Worm (Caenorhabditis elegans) whole organism, young adult: ENCODE results near the gene txt-13.

Source experiments
- C06A6.2 ChIP-seq: fragments of 200-800 bp; sonication (Bioruptor generic); conservative IDR thresholded peaks from 2 replicates; pipeline ENCODE4 v1.3.6; 2022; ENCODE audit warnings: missing genetic modification characterization, missing compliant biosample characterization
- D2030.7 ChIP-seq: fragments of 200-800 bp; sonication (Bioruptor generic); IDR thresholded peaks from 2 replicates; pipeline ENCODE4 v1.3.6; 2022; ENCODE audit warnings: missing genetic modification reagents, missing genetic modification characterization, missing compliant biosample characterization
- F10E7.11 ChIP-seq: sonication (generic microtip); optimal IDR thresholded peaks from 2 replicates; lab custom pipeline; 2017; ENCODE audit warnings: mild to moderate bottlenecking, missing genetic modification characterization, moderate library complexity, missing compliant biosample characterization
- F39B2.1 ChIP-seq: fragments of 200-800 bp; sonication (Bioruptor generic); IDR thresholded peaks from 2 replicates; pipeline ENCODE4 v1.3.6; 2022; ENCODE audit warnings: missing genetic modification reagents, missing genetic modification characterization, missing compliant biosample characterization
- F52B5.7 ChIP-seq: sonication (generic microtip); optimal IDR thresholded peaks from 2 replicates; lab custom pipeline; 2016; ENCODE audit warnings: mild to moderate bottlenecking, missing genetic modification characterization, missing compliant biosample characterization
- F55B11.4 ChIP-seq: sonication (generic microtip); optimal IDR thresholded peaks from 2 replicates; lab custom pipeline; 2016; ENCODE audit warnings: missing compliant biosample characterization, missing genetic modification characterization, borderline replicate concordance; ENCODE audit not compliant: insufficient read depth
- K11D2.4 ChIP-seq: fragments of 200-800 bp; sonication (Bioruptor generic); IDR thresholded peaks from 2 replicates; pipeline ENCODE4 v1.3.6; 2022; ENCODE audit warnings: missing genetic modification reagents, missing genetic modification characterization, missing compliant biosample characterization
- T26A5.8 ChIP-seq: sonication (generic microtip); optimal IDR thresholded peaks from 2 replicates; lab custom pipeline; 2016; ENCODE audit warnings: missing genetic modification characterization, missing compliant biosample characterization
- Y53G8AR.9 ChIP-seq: fragments of 200-800 bp; sonication (Bioruptor generic); conservative IDR thresholded peaks from 2 replicates; pipeline ENCODE4 v1.3.6; 2022; ENCODE audit warnings: missing genetic modification reagents, missing genetic modification characterization, missing compliant biosample characterization
- Y79H2A.3 ChIP-seq: fragments of 200-800 bp; sonication (Bioruptor generic); conservative IDR thresholded peaks from 2 replicates; pipeline ENCODE4 v1.3.6; 2022; ENCODE audit warnings: missing genetic modification reagents, missing genetic modification characterization, missing compliant biosample characterization
- Y95B8A.8 ChIP-seq: fragments of 200-800 bp; sonication (Bioruptor generic); IDR thresholded peaks from 2 replicates; pipeline ENCODE4 v1.3.6; 2022; ENCODE audit warnings: missing genetic modification reagents, missing genetic modification characterization, missing compliant biosample characterization
- aptf-2 ChIP-seq: fragments of 200-800 bp; sonication (Bioruptor generic); conservative IDR thresholded peaks from 2 replicates; pipeline ENCODE4 v1.3.6; 2022; ENCODE audit warnings: missing genetic modification reagents, missing genetic modification characterization, missing compliant biosample characterization
- athp-1 ChIP-seq: sonication (generic microtip); optimal IDR thresholded peaks from 2 replicates; lab custom pipeline; 2017; ENCODE audit warnings: mild to moderate bottlenecking, missing genetic modification characterization, missing compliant biosample characterization
- attf-5 ChIP-seq: fragments of 200-800 bp; sonication (Bioruptor generic); optimal IDR thresholded peaks from 2 replicates; lab custom pipeline; 2018; ENCODE audit warnings: mild to moderate bottlenecking, missing genetic modification characterization, missing compliant biosample characterization
- ccch-3 ChIP-seq: fragments of 200-800 bp; sonication (Bioruptor generic); optimal IDR thresholded peaks from 2 replicates; lab custom pipeline; 2018; ENCODE audit warnings: mild to moderate bottlenecking, missing genetic modification characterization, missing compliant biosample characterization
- cebp-1 ChIP-seq, 2 experiments: fragments of 200-800 bp in 1 of 2; sonication (Bioruptor generic) in 1 of 2; sonication (generic microtip) in 1 of 2; IDR thresholded peaks in 1 of 2; optimal IDR thresholded peaks in 1 of 2; 2 replicates each; pipeline versions ENCODE4 v1.3.6 to Lab custom; 2017 to 2022; ENCODE audit warnings: missing compliant biosample characterization in 2 of 2, missing genetic modification characterization in 2 of 2, mild to moderate bottlenecking in 1 of 2, missing genetic modification reagents in 1 of 2, moderate library complexity in 1 of 2
- ceh-91 ChIP-seq: fragments of 200-800 bp; sonication (Bioruptor generic); IDR thresholded peaks from 2 replicates; pipeline ENCODE4 v1.3.6; 2022; ENCODE audit warnings: missing genetic modification reagents, missing genetic modification characterization, missing compliant biosample characterization
- die-1 ChIP-seq: sonication (generic microtip); optimal IDR thresholded peaks from 2 replicates; lab custom pipeline; 2016; ENCODE audit warnings: missing genotype, mild to moderate bottlenecking, missing genetic modification characterization, missing compliant biosample characterization
- dpff-1 ChIP-seq: sonication (generic microtip); optimal IDR thresholded peaks from 2 replicates; lab custom pipeline; 2017; ENCODE audit warnings: mild to moderate bottlenecking, missing genetic modification characterization, missing compliant biosample characterization
- dpl-1 ChIP-seq: fragments of 150-350 bp; optimal IDR thresholded peaks from 2 replicates; lab custom pipeline; 2014; ENCODE audit warnings: missing biosample characterization, missing genetic modification reagents, missing genetic modification characterization
- fkh-3 ChIP-seq: sonication (generic microtip); optimal IDR thresholded peaks from 2 replicates; lab custom pipeline; 2016; ENCODE audit warnings: mild to moderate bottlenecking, missing genetic modification characterization, missing compliant biosample characterization
- him-1 ChIP-seq: sonication (generic microtip); optimal IDR thresholded peaks from 2 replicates; lab custom pipeline; 2016; ENCODE audit warnings: missing genotype, missing genetic modification reagents, missing genetic modification characterization, missing compliant biosample characterization
- hlh-12 ChIP-seq: sonication (generic microtip); optimal IDR thresholded peaks from 2 replicates; lab custom pipeline; 2016; ENCODE audit warnings: missing genetic modification characterization, missing compliant biosample characterization
- hmg-20 ChIP-seq: fragments of 200-800 bp; sonication (Bioruptor generic); IDR thresholded peaks from 2 replicates; pipeline ENCODE4 v1.3.6; 2022; ENCODE audit warnings: missing genetic modification reagents, missing genetic modification characterization, missing compliant biosample characterization
- hrde-1 ChIP-seq: sonication (generic microtip); optimal IDR thresholded peaks from 2 replicates; lab custom pipeline; 2016; ENCODE audit warnings: missing genetic modification characterization, mild to moderate bottlenecking, missing compliant biosample characterization, moderate library complexity, missing genotype, missing genetic modification reagents, borderline replicate concordance
- lag-1 ChIP-seq: fragments of 200-800 bp; sonication (Bioruptor generic); IDR thresholded peaks from 2 replicates; pipeline ENCODE4 v1.3.6; 2022; ENCODE audit warnings: missing genetic modification reagents, missing genetic modification characterization, missing compliant biosample characterization
- let-526 ChIP-seq: fragments of 200-800 bp; sonication (Bioruptor generic); IDR thresholded peaks from 2 replicates; pipeline ENCODE4 v1.3.6; 2022; ENCODE audit warnings: missing genetic modification reagents, missing genetic modification characterization, missing compliant biosample characterization
- lin-40 ChIP-seq: sonication (generic microtip); optimal IDR thresholded peaks from 2 replicates; lab custom pipeline; 2016; ENCODE audit warnings: missing genetic modification characterization, mild to moderate bottlenecking, missing compliant biosample characterization, missing genotype, missing genetic modification reagents
- lin-54 ChIP-seq: fragments of 200-800 bp; sonication (Bioruptor generic); optimal IDR thresholded peaks from 2 replicates; lab custom pipeline; 2018; ENCODE audit warnings: mild to moderate bottlenecking, missing genetic modification characterization, missing compliant biosample characterization
- madf-8 ChIP-seq: fragments of 200-800 bp; sonication (Bioruptor generic); conservative IDR thresholded peaks from 2 replicates; pipeline ENCODE4 v1.3.6; 2022; ENCODE audit warnings: missing genetic modification reagents, missing genetic modification characterization, missing compliant biosample characterization
- mel-28 ChIP-seq: sonication (generic microtip); optimal IDR thresholded peaks from 2 replicates; lab custom pipeline; 2016; ENCODE audit warnings: borderline replicate concordance, mild to moderate bottlenecking, missing genetic modification characterization, missing compliant biosample characterization
- mxl-1 ChIP-seq: sonication (generic microtip); optimal IDR thresholded peaks from 2 replicates; lab custom pipeline; 2016; ENCODE audit warnings: missing genetic modification characterization, missing compliant biosample characterization
- nfya-1 ChIP-seq: sonication (generic microtip); optimal IDR thresholded peaks from 2 replicates; lab custom pipeline; 2017; ENCODE audit warnings: antibody characterized with exemption, missing compliant biosample characterization, missing genetic modification characterization, borderline replicate concordance; ENCODE audit not compliant: insufficient read depth
- nhr-27 ChIP-seq: fragments of 200-800 bp; sonication (Bioruptor generic); optimal IDR thresholded peaks from 2 replicates; lab custom pipeline; 2018; ENCODE audit warnings: mild to moderate bottlenecking, missing genetic modification characterization, moderate library complexity, missing compliant biosample characterization
- pbrm-1 ChIP-seq: fragments of 200-800 bp; sonication (Bioruptor generic); IDR thresholded peaks from 2 replicates; pipeline ENCODE4 v1.3.6; 2022; ENCODE audit warnings: missing genetic modification reagents, missing genetic modification characterization, missing compliant biosample characterization
- repo-1 ChIP-seq: sonication (generic microtip); optimal IDR thresholded peaks from 2 replicates; lab custom pipeline; 2017; ENCODE audit warnings: mild to moderate bottlenecking, missing genetic modification characterization, missing compliant biosample characterization
- rpc-1 ChIP-seq, 2 experiments: fragments of 150-350 bp in 1 of 2; sonication (generic microtip) in 1 of 2; optimal IDR thresholded peaks; 2 replicates each; lab custom pipeline; 2014 to 2018; ENCODE audit warnings: missing biosample characterization in 1 of 2, missing genetic modification characterization in 1 of 2, missing genetic modification reagents in 1 of 2, missing genotype in 1 of 2
- sea-2 ChIP-seq: fragments of 200-800 bp; sonication (Bioruptor generic); IDR thresholded peaks from 2 replicates; pipeline ENCODE4 v1.3.6; 2022; ENCODE audit warnings: missing genetic modification characterization, missing compliant biosample characterization
- snpc-3.4 ChIP-seq: sonication (generic microtip); optimal IDR thresholded peaks from 2 replicates; lab custom pipeline; 2017; ENCODE audit warnings: missing genetic modification characterization, mild to moderate bottlenecking, missing compliant biosample characterization, antibody characterized with exemption, moderate library complexity, missing genotype, missing genetic modification reagents
- somi-1 ChIP-seq: fragments of 200-800 bp; sonication (Bioruptor generic); optimal IDR thresholded peaks from 2 replicates; lab custom pipeline; 2018; ENCODE audit warnings: mild to moderate bottlenecking, missing genetic modification characterization, missing compliant biosample characterization
- xnd-1 ChIP-seq: sonication (generic microtip); optimal IDR thresholded peaks from 2 replicates; lab custom pipeline; 2016; ENCODE audit warnings: missing genotype, missing genetic modification reagents, missing genetic modification characterization, missing compliant biosample characterization
- zim-3 ChIP-seq: sonication (generic microtip); optimal IDR thresholded peaks from 2 replicates; lab custom pipeline; 2017; ENCODE audit warnings: mild to moderate bottlenecking, missing genetic modification characterization, moderate library complexity, missing compliant biosample characterization
- ztf-22 ChIP-seq: fragments of 200-800 bp; sonication (Bioruptor generic); optimal IDR thresholded peaks from 2 replicates; lab custom pipeline; 2018; ENCODE audit warnings: mild to moderate bottlenecking, missing genetic modification characterization, moderate library complexity, missing compliant biosample characterization
- ztf-25 ChIP-seq: fragments of 200-800 bp; sonication (Bioruptor generic); IDR thresholded peaks from 2 replicates; pipeline ENCODE4 v1.3.6; 2022; ENCODE audit warnings: missing genetic modification reagents, missing genetic modification characterization, missing compliant biosample characterization
- ztf-26 ChIP-seq: sonication (generic microtip); optimal IDR thresholded peaks from 2 replicates; lab custom pipeline; 2017; ENCODE audit warnings: missing genetic modification characterization, missing compliant biosample characterization
- ztf-3 ChIP-seq: fragments of 200-800 bp; sonication (Bioruptor generic); optimal IDR thresholded peaks from 2 replicates; lab custom pipeline; 2018; ENCODE audit warnings: mild to moderate bottlenecking, missing genetic modification characterization, missing compliant biosample characterization

Gene txt-13

DNA sequence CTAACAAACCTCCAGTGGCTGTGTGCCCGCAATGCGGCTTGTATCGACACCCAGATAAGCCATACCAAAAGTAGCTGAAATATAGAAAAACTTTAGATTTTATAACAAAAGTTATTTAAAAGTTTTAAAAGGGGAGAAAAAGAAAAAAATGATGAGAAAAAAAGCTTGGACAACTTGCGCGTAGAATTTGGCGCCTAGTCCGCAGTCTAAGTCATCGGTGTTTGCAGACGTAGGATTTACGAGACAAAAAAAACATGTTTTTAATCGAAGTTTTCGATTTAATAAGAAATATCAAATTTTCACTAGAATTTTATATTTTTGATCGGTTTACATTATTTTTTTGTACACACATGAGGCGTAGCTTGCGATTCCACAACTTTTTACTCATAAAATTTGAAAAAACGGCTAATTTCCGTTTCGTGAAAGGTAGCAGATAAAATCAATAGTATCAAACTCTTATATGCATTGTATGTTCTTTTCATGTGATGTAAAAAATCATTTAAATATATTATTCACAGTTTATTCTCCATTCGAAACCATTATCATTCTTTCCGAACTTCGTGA is 28.4 kb upstream of the txt-13 start, which contains the start of gene pro-1 (continued):
- TF ChIP-seq Y95B8A.8 (peak; percentile 85), Y79H2A.3 (0 out of 2 replicates have a peak, but pooled peaks have one; percentile 7), lag-1 (no peak), F52B5.7 (tag; lab: Kevin White, UChicago) (peak; percentile 86), K11D2.4 (GFP tag; lab: Robert Waterston, UW) (peak; percentile 86), F10E7.11 (tag; lab: Kevin White, UChicago) (peak; percentile 76), Y53G8AR.9 (GFP tag; lab: Robert Waterston, UW) (peak; percentile 88), F55B11.4 (tag; lab: Kevin White, UChicago) (no peak), ceh-91 (GFP tag; lab: Robert Waterston, UW) (no peak), die-1 (no peak), fkh-3 (tag; lab: Kevin White, UChicago) (peak; percentile 17), ztf-22 (GFP tag; lab: Kevin White, UChicago) (peak; percentile 47), nhr-27 (tag; lab: Kevin White, UChicago) (peak; percentile 12), snpc-3.4 (tag; lab: Kevin White, UChicago) (no peak), pbrm-1 (peak; percentile 94), lin-40 (tag; lab: Kevin White, UChicago) (peak; percentile 85), athp-1 (tag; lab: Kevin White, UChicago) (peak; percentile 99), him-1 (tag; lab: Kevin White, UChicago) (no peak), ztf-26 (tag; lab: Kevin White, UChicago) (peak; percentile 89), ztf-3 (GFP tag; lab: Kevin White, UChicago) (peak; percentile 14), zim-3 (peak; percentile 77), attf-5 (GFP tag; lab: Kevin White, UChicago) (peak; percentile 91), F39B2.1 (GFP tag; lab: Robert Waterston, UW) (peak; percentile 74; the same call in 1 of the 2 replicates), madf-8 (GFP tag; lab: Robert Waterston, UW) (0 out of 2 replicates have a peak, but pooled peaks have one; percentile 5), ccch-3 (GFP tag; lab: Kevin White, UChicago) (peak; percentile 15), lin-54 (peak; percentile 74), cebp-1 (GFP tag; IDR thresholded peaks at IDR 0.05; lab: Robert Waterston, UW) (peak; percentile 18; the same call in 1 of the 2 replicates), cebp-1 (tag; optimal IDR thresholded peaks at IDR 0.05; lab: Kevin White, UChicago) (peak; percentile 89), ztf-25 (0 out of 2 replicates have a peak, but pooled peaks have one; percentile 7), dpff-1 (tag; lab: Kevin White, UChicago) (no peak), repo-1 (tag; lab: Kevin White, UChicago) (peak; percentile 68), dpl-1 (no peak), hrde-1 (tag; lab: Kevin White, UChicago) (no peak), somi-1 (GFP tag; lab: Kevin White, UChicago) (peak; percentile 28), let-526 (GFP tag; lab: Robert Waterston, UW) (peak; percentile 84), mxl-1 (tag; lab: Kevin White, UChicago) (no peak), C06A6.2 (GFP tag; lab: Robert Waterston, UW) (peak; percentile 80), xnd-1 (tag; lab: Kevin White, UChicago) (no peak), hmg-20 (GFP tag; lab: Robert Waterston, UW) (peak; percentile 30; the same call in 1 of the 2 replicates), T26A5.8 (tag; lab: Kevin White, UChicago) (peak; percentile 50), D2030.7 (GFP tag; lab: Robert Waterston, UW) (peak; percentile 36; the same call in 1 of the 2 replicates), hlh-12 (tag; lab: Kevin White, UChicago) (no peak), aptf-2 (GFP tag; lab: Robert Waterston, UW) (no peak), mel-28 (peak; percentile 65), sea-2 (GFP tag; lab: Robert Waterston, UW) (0 out of 2 replicates have a peak, but pooled peaks have one; percentile 9), nfya-1 (no peak), rpc-1 (optimal IDR thresholded peaks at IDR 0.05; lab: Kevin White, UChicago) (no peak), rpc-1 (tag; optimal IDR thresholded peaks at IDR 0.05; lab: Kevin White, UChicago) (no peak)
